Fruit fly (Drosophila melanogaster) whole organism, embryonic: ENCODE measurements around the gene CG5882.

Source experiments
- CG10147 ChIP-seq: fragments of 200-800 bp; sonication (Bioruptor generic); optimal IDR thresholded peaks from 2 replicates; lab custom pipeline; 2019; ENCODE audit warnings: missing biosample characterization, mild to moderate bottlenecking, missing genetic modification characterization, moderate library complexity
- CG10366 ChIP-seq: fragments of 200-800 bp; sonication (Bioruptor generic); IDR thresholded peaks from 2 replicates; pipeline ENCODE4 v1.3.6; 2022; ENCODE audit warnings: missing biosample characterization, missing genetic modification characterization
- CG10959 ChIP-seq: fragments of 200-800 bp; sonication (Bioruptor generic); IDR thresholded peaks from 2 replicates; pipeline ENCODE4 v1.3.6; 2022; ENCODE audit warnings: missing biosample characterization, missing genetic modification characterization
- CG11398 ChIP-seq: fragments of 200-800 bp; sonication (Bioruptor generic); optimal IDR thresholded peaks from 2 replicates; lab custom pipeline; 2016; ENCODE audit warnings: missing biosample characterization, missing genetic modification characterization
- CG12659 ChIP-seq: fragments of 200-800 bp; sonication (Bioruptor generic); optimal IDR thresholded peaks from 3 replicates; lab custom pipeline; 2017; ENCODE audit warnings: mild to moderate bottlenecking, missing biosample characterization, missing genetic modification reagents, missing genetic modification characterization
- CG14965 ChIP-seq: fragments of 200-800 bp; sonication (Bioruptor generic); optimal IDR thresholded peaks from 2 replicates; lab custom pipeline; 2016; ENCODE audit warnings: missing biosample characterization, missing genetic modification characterization, borderline replicate concordance
- CG16779 ChIP-seq: fragments of 200-800 bp; sonication (Bioruptor generic); IDR thresholded peaks from 2 replicates; pipeline ENCODE4 v1.3.6; 2022; ENCODE audit warnings: missing biosample characterization, missing genetic modification characterization
- CG17829 ChIP-seq: fragments of 200-800 bp; optimal IDR thresholded peaks from 2 replicates; lab custom pipeline; 2019; ENCODE audit warnings: missing biosample characterization, mild to moderate bottlenecking, missing genetic modification characterization, moderate library complexity
- CG30431 ChIP-seq: fragments of 200-800 bp; sonication (Bioruptor generic); optimal IDR thresholded peaks from 2 replicates; lab custom pipeline; 2017; ENCODE audit warnings: missing biosample characterization, missing genetic modification characterization
- CG43689 ChIP-seq: fragments of 200-800 bp; sonication (Bioruptor generic); IDR thresholded peaks from 2 replicates; pipeline ENCODE4 v1.3.6; 2022; ENCODE audit warnings: missing biosample characterization, missing genetic modification characterization
- CG6175 ChIP-seq: fragments of 200-800 bp; sonication (Bioruptor generic); IDR thresholded peaks from 3 replicates; pipeline ENCODE4 v1.3.6; 2022; ENCODE audit warnings: missing biosample characterization, missing genetic modification characterization
- CG6854 ChIP-seq: fragments of 200-800 bp; sonication (Bioruptor generic); optimal IDR thresholded peaks from 3 replicates; lab custom pipeline; 2017; ENCODE audit warnings: missing biosample characterization, mild to moderate bottlenecking, missing genetic modification characterization
- CG7556 ChIP-seq: fragments of 200-800 bp; sonication (Bioruptor generic); optimal IDR thresholded peaks from 2 replicates; lab custom pipeline; 2017; ENCODE audit warnings: missing biosample characterization, mild to moderate bottlenecking, missing genetic modification characterization
- CG8765 ChIP-seq: fragments of 200-800 bp; sonication (Bioruptor generic); IDR thresholded peaks from 2 replicates; pipeline ENCODE4 v1.3.6; 2022; ENCODE audit warnings: missing biosample characterization, missing genetic modification characterization
- CG9797 ChIP-seq: fragments of 200-800 bp; sonication (Bioruptor generic); optimal IDR thresholded peaks from 3 replicates; lab custom pipeline; 2018; ENCODE audit warnings: missing biosample characterization, mild to moderate bottlenecking, missing genetic modification characterization
- CHES-1-like ChIP-seq: fragments of 200-800 bp; sonication (Bioruptor generic); optimal IDR thresholded peaks from 2 replicates; lab custom pipeline; 2016; ENCODE audit warnings: missing biosample characterization, missing genetic modification characterization
- D ChIP-seq, 2 experiments: fragments of 200-800 bp in 1 of 2; fragments of >200 bp in 1 of 2; sonication (Bioruptor generic) in 1 of 2; optimal IDR thresholded peaks; 2 replicates in 1 of 2; 3 replicates in 1 of 2; lab custom pipeline; 2017; ENCODE audit warnings: mild to moderate bottlenecking in 1 of 2, missing biosample characterization in 1 of 2, missing genetic modification characterization in 1 of 2, missing genetic modification reagents in 1 of 2
- Dad ChIP-seq: fragments of 200-800 bp; sonication (Bioruptor generic); optimal IDR thresholded peaks from 3 replicates; lab custom pipeline; 2016; ENCODE audit warnings: missing biosample characterization, missing genetic modification characterization
- HHEX ChIP-seq: fragments of 200-800 bp; sonication (Bioruptor generic); optimal IDR thresholded peaks from 3 replicates; lab custom pipeline; 2017; ENCODE audit warnings: missing biosample characterization, mild to moderate bottlenecking, missing genetic modification characterization, missing genetic modification reagents
- Hmx ChIP-seq: fragments of 200-800 bp; sonication (Bioruptor generic); optimal IDR thresholded peaks from 2 replicates; lab custom pipeline; 2016; ENCODE audit warnings: missing biosample characterization, missing genetic modification characterization
- Meics ChIP-seq: fragments of 200-800 bp; sonication (Bioruptor generic); optimal IDR thresholded peaks from 2 replicates; lab custom pipeline; 2017; ENCODE audit warnings: missing biosample characterization, mild to moderate bottlenecking, missing genetic modification characterization
- Mrtf ChIP-seq: fragments of 200-800 bp; sonication (Bioruptor generic); IDR thresholded peaks from 3 replicates; pipeline ENCODE4 v1.3.6; 2022; ENCODE audit warnings: missing biosample characterization, missing genetic modification characterization
- NFAT ChIP-seq: fragments of 200-800 bp; sonication (Bioruptor generic); IDR thresholded peaks from 2 replicates; pipeline ENCODE4 v1.3.6; 2022; ENCODE audit warnings: missing biosample characterization, missing genetic modification characterization
- Ravus ChIP-seq: fragments of 200-800 bp; sonication (Bioruptor generic); IDR thresholded peaks from 2 replicates; pipeline ENCODE4 v1.3.6; 2022; ENCODE audit warnings: missing biosample characterization, missing genetic modification characterization
- Sox102F ChIP-seq: fragments of 200-800 bp; sonication (Bioruptor generic); optimal IDR thresholded peaks from 2 replicates; lab custom pipeline; 2018; ENCODE audit warnings: missing biosample characterization, mild to moderate bottlenecking, missing genetic modification characterization, moderate library complexity
- Usf ChIP-seq: fragments of 200-800 bp; sonication (Bioruptor generic); optimal IDR thresholded peaks from 2 replicates; lab custom pipeline; 2017; ENCODE audit warnings: missing genotype, missing biosample characterization, missing genetic modification characterization
- amos ChIP-seq: fragments of 200-800 bp; sonication (Bioruptor generic); IDR thresholded peaks from 2 replicates; pipeline ENCODE4 v1.3.6; 2022; ENCODE audit warnings: missing biosample characterization, missing genetic modification characterization; ENCODE audit not compliant: partially characterized antibody
- ato ChIP-seq: fragments of 200-800 bp; sonication (Bioruptor generic); IDR thresholded peaks from 2 replicates; pipeline ENCODE4 v1.3.6; 2022; ENCODE audit warnings: missing biosample characterization, missing genetic modification characterization; ENCODE audit not compliant: partially characterized antibody
- bsh ChIP-seq, 2 experiments: fragments of 200-800 bp; sonication (Bioruptor generic); optimal IDR thresholded peaks; 2 replicates each; lab custom pipeline; 2017 to 2018; ENCODE audit warnings: mild to moderate bottlenecking in 2 of 2, missing biosample characterization in 2 of 2, missing genetic modification characterization in 2 of 2, moderate library complexity in 1 of 2
- en ChIP-seq: fragments of 200-800 bp; sonication (Bioruptor generic); optimal IDR thresholded peaks from 2 replicates; lab custom pipeline; 2016; ENCODE audit warnings: missing biosample characterization, missing genetic modification characterization
- esg ChIP-seq: fragments of 200-800 bp; sonication (Bioruptor generic); conservative IDR thresholded peaks from 2 replicates; pipeline ENCODE4 v1.3.6; 2022; ENCODE audit warnings: missing biosample characterization, missing genetic modification characterization
- fd96Cb ChIP-seq: fragments of 200-800 bp; sonication (Bioruptor generic); optimal IDR thresholded peaks from 2 replicates; lab custom pipeline; 2018; ENCODE audit warnings: missing biosample characterization, mild to moderate bottlenecking, missing genetic modification characterization, moderate library complexity
- gro ChIP-seq: fragments of 200-800 bp; sonication (Bioruptor generic); optimal IDR thresholded peaks from 2 replicates; lab custom pipeline; 2016; ENCODE audit warnings: missing biosample characterization, missing genetic modification characterization
- gt ChIP-seq: fragments of 200-800 bp; sonication (Bioruptor generic); IDR thresholded peaks from 2 replicates; pipeline ENCODE4 v1.3.6; 2022; ENCODE audit warnings: missing biosample characterization, missing genetic modification characterization
- h ChIP-seq: fragments of >200 bp; optimal IDR thresholded peaks from 2 replicates; lab custom pipeline; 2017
- hbn ChIP-seq: fragments of 200-800 bp; sonication (Bioruptor generic); IDR thresholded peaks from 2 replicates; pipeline ENCODE4 v1.3.6; 2022; ENCODE audit warnings: missing biosample characterization, missing genetic modification characterization; ENCODE audit not compliant: partially characterized antibody
- jigr1 ChIP-seq: fragments of 200-800 bp; sonication (Bioruptor generic); IDR thresholded peaks from 3 replicates; pipeline ENCODE4 v1.3.6; 2022; ENCODE audit warnings: missing biosample characterization, missing genetic modification characterization
- klu ChIP-seq: fragments of 200-800 bp; sonication (Bioruptor generic); IDR thresholded peaks from 2 replicates; pipeline ENCODE4 v1.3.6; 2022; ENCODE audit warnings: missing biosample characterization, missing genetic modification characterization
- lbe ChIP-seq: fragments of 200-800 bp; sonication (Bioruptor generic); optimal IDR thresholded peaks from 2 replicates; lab custom pipeline; 2016; ENCODE audit warnings: missing biosample characterization, mild to moderate bottlenecking, missing genetic modification characterization
- pan ChIP-seq, 4 experiments: fragments of >200 bp in 3 of 4; fragments of 200-800 bp in 1 of 4; sonication (Bioruptor generic) in 1 of 4; optimal IDR thresholded peaks in 3 of 4; IDR thresholded peaks in 1 of 4; 2 replicates each; pipeline versions ENCODE4 v1.3.6 to Lab custom; 2017 to 2022; ENCODE audit warnings: missing biosample characterization in 2 of 4, missing genetic modification characterization in 2 of 4, mixed read lengths in 1 of 4
- phol ChIP-seq: fragments of 200-800 bp; sonication (Bioruptor generic); optimal IDR thresholded peaks from 3 replicates; lab custom pipeline; 2018; ENCODE audit warnings: missing biosample characterization, mild to moderate bottlenecking, missing genetic modification characterization, moderate library complexity
- ranshi ChIP-seq: fragments of 200-800 bp; sonication (Bioruptor generic); IDR thresholded peaks from 2 replicates; pipeline ENCODE4 v1.3.6; 2022; ENCODE audit warnings: missing biosample characterization, missing genetic modification characterization
- sens ChIP-seq: fragments of 200-800 bp; sonication (Bioruptor generic); peaks from one replicate; lab custom pipeline; 2016; ENCODE audit warnings: missing biosample characterization, missing genetic modification characterization
- slou ChIP-seq: fragments of 200-800 bp; sonication (Bioruptor generic); optimal IDR thresholded peaks from 3 replicates; lab custom pipeline; 2016; ENCODE audit warnings: missing biosample characterization, missing genetic modification characterization
- twi ChIP-seq: fragments of 200-800 bp; optimal IDR thresholded peaks from 2 replicates; lab custom pipeline; 2019; ENCODE audit warnings: missing biosample characterization, mild to moderate bottlenecking, missing genetic modification characterization, moderate library complexity
- unc-4 ChIP-seq: fragments of 200-800 bp; sonication (Bioruptor generic); IDR thresholded peaks from 2 replicates; pipeline ENCODE4 v1.3.6; 2022; ENCODE audit warnings: missing biosample characterization, missing genetic modification characterization; ENCODE audit not compliant: partially characterized antibody
- z ChIP-seq: fragments of 200-800 bp; sonication (Bioruptor generic); IDR thresholded peaks from 3 replicates; pipeline ENCODE4 v1.3.6; 2022; ENCODE audit warnings: missing biosample characterization, missing genetic modification characterization
- zf30C ChIP-seq: fragments of 200-800 bp; sonication (Bioruptor generic); optimal IDR thresholded peaks from 3 replicates; lab custom pipeline; 2018; ENCODE audit warnings: missing biosample characterization, mild to moderate bottlenecking, missing genetic modification characterization

The CG5882 gene

DNA sequence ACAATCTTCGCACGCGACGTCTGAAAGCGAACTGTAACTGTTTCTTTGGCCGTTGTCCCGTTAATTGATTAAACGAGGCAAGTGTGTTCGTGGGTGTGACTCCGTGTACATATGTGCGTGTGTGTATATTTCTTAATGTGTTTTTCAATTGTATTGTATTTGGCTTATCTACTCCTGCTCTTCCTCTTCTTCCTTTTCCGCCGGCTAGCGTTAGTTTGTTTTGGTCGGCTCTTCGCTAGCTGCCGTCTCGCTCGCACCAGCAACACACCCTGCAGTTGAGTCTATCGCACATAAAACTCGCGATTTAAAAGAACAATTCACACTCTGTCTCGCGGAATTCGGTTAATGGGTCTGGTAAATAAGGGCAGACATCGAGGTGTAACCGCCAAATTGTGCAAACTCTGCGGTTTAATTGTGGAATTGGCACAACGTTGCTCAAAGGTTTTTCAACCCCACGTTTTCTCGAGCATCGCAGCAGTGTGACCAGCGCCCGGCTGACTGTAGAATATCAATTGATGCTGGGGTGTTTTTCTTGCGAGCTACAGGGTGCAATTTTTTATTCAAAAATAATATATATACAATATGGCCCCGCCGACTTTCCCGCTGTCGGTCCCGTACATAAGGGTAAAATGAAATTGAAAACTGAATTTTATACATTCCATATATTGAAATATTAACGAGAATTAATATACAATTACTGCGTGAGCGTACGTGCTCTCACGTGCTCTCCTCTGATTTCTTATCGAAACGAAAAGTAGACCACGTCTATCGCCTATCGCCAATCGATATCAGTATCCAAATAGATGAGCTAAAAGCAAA lies 6.5 kb upstream of the CG5882 start, which contains the start of the genes gb and CG5815 (continued):
- TF ChIP-seq zf30C (GFP tag; lab: Kevin White, UChicago), result no peak
- peak; percentile 83 for TF ChIP-seq CG9797 (GFP tag; lab: Kevin White, UChicago)
- peak; percentile 89 for TF ChIP-seq fd96Cb (tag; lab: Kevin White, UChicago)
- TF ChIP-seq z (GFP tag; lab: Robert Waterston, UW), result no peak; the same call in 1 of the 3 replicates
- TF ChIP-seq HHEX (GFP tag; lab: Kevin White, UChicago), result peak; percentile 89
- TF ChIP-seq lbe (GFP tag; lab: Kevin White, UChicago), result peak; percentile 90
- no peak for TF ChIP-seq h
- TF ChIP-seq CG6175 (GFP tag; lab: Robert Waterston, UW), result peak; percentile 86; the same call in 2 of the 3 replicates
- peak; percentile 95 for TF ChIP-seq unc-4 (GFP tag; lab: Robert Waterston, UW)
- TF ChIP-seq jigr1 (GFP tag; lab: Robert Waterston, UW), result peak; percentile 68; the same call in 1 of the 3 replicates
- peak; percentile 90 for TF ChIP-seq CG10147 (GFP tag; lab: Kevin White, UChicago)
- TF ChIP-seq klu (GFP tag; lab: Robert Waterston, UW), result peak; percentile 85
- TF ChIP-seq CG11398 (GFP tag; lab: Kevin White, UChicago), result peak; percentile 43
- no peak for TF ChIP-seq CG14965 (GFP tag; lab: Kevin White, UChicago)
- peak; percentile 60 to 90 for TF ChIP-seq bsh (GFP tag; optimal IDR thresholded peaks at IDR 0.05; lab: Kevin White, UChicago)
- TF ChIP-seq Sox102F (GFP tag; lab: Kevin White, UChicago), result peak; percentile 92
- peak; percentile 51 for TF ChIP-seq en (GFP tag; lab: Kevin White, UChicago)
- peak; percentile 89 for TF ChIP-seq Usf (GFP tag; lab: Kevin White, UChicago)
- TF ChIP-seq ranshi, result peak; percentile 89
- peak; percentile 88 for TF ChIP-seq gro (GFP tag; lab: Kevin White, UChicago)
- TF ChIP-seq pan (optimal IDR thresholded peaks at IDR 0.05; lab: Kevin White, UChicago), result no peak
- peak in 1 of 2 experiments; percentile 90 for TF ChIP-seq pan (GFP tag; optimal IDR thresholded peaks at IDR 0.05 in 1 of 2, IDR thresholded peaks at IDR 0.05 in 1 of 2)
- peak; percentile 86 for TF ChIP-seq CG8765 (GFP tag; lab: Robert Waterston, UW)
- TF ChIP-seq ato (GFP tag; lab: Robert Waterston, UW), result peak; percentile 86
- TF ChIP-seq twi (tag; lab: Kevin White, UChicago), result peak; percentile 79
- TF ChIP-seq NFAT, result peak; percentile 90
- peak; percentile 47 for TF ChIP-seq CHES-1-like (GFP tag; lab: Kevin White, UChicago)
- peak; percentile 86 for TF ChIP-seq amos (GFP tag; lab: Robert Waterston, UW)
- TF ChIP-seq CG10959 (GFP tag; lab: Robert Waterston, UW), result peak; percentile 79
- no peak for TF ChIP-seq D (optimal IDR thresholded peaks at IDR 0.05; lab: Kevin White, UChicago)
- peak; percentile 80 for TF ChIP-seq D (GFP tag; optimal IDR thresholded peaks at IDR 0.05; lab: Kevin White, UChicago)
- peak; percentile 96 for TF ChIP-seq CG12659 (GFP tag; lab: Kevin White, UChicago)
- TF ChIP-seq CG30431 (GFP tag; lab: Kevin White, UChicago), result peak; percentile 89
- peak; percentile 87 for TF ChIP-seq esg (GFP tag; lab: Robert Waterston, UW)
- TF ChIP-seq CG43689 (GFP tag; lab: Robert Waterston, UW), result peak; percentile 64
- TF ChIP-seq hbn (GFP tag; lab: Robert Waterston, UW), result peak; percentile 94
- TF ChIP-seq Hmx, result peak; percentile 76
- peak; percentile 68 for TF ChIP-seq Ravus (GFP tag; lab: Robert Waterston, UW)
- TF ChIP-seq Mrtf, result peak; percentile 88
- peak; percentile 91 for TF ChIP-seq CG17829 (tag; lab: Kevin White, UChicago)
- TF ChIP-seq Dad (GFP tag; lab: Kevin White, UChicago), result peak; percentile 82
- peak; percentile 86 for TF ChIP-seq CG7556 (GFP tag; lab: Kevin White, UChicago)
- peak; percentile 97 for TF ChIP-seq sens (GFP tag; lab: Kevin White, UChicago)
- TF ChIP-seq CG6854 (GFP tag; lab: Kevin White, UChicago), result peak; percentile 70
- TF ChIP-seq CG10366, result peak; percentile 98
- TF ChIP-seq CG16779 (GFP tag; lab: Robert Waterston, UW), result peak; percentile 76
- TF ChIP-seq gt, result 0 out of 2 replicates have a peak, but pooled peaks have one; percentile 38
- TF ChIP-seq phol (tag; lab: Kevin White, UChicago), result peak; percentile 92
- peak; percentile 91 for TF ChIP-seq Meics
- peak; percentile 78 for TF ChIP-seq slou (GFP tag; lab: Kevin White, UChicago)
